Fruit fly (Drosophila melanogaster) whole organism: ENCODE measurements around the gene Ucp4B.

Experiments
- CG8478 ChIP-seq: fragments of >200 bp; optimal IDR thresholded peaks from 2 replicates; lab custom pipeline; 2018; ENCODE audit warnings: inconsistent platforms
- pan ChIP-seq: fragments of >200 bp; optimal IDR thresholded peaks from 2 replicates; lab custom pipeline; 2017
- psq ChIP-seq: fragments of >200 bp; optimal IDR thresholded peaks from 2 replicates; lab custom pipeline; 2017
- usp ChIP-seq: fragments of >200 bp; optimal IDR thresholded peaks from 2 replicates; lab custom pipeline; 2017; ENCODE audit warnings: missing biosample characterization, missing genetic modification characterization, mixed read lengths

DNA sequence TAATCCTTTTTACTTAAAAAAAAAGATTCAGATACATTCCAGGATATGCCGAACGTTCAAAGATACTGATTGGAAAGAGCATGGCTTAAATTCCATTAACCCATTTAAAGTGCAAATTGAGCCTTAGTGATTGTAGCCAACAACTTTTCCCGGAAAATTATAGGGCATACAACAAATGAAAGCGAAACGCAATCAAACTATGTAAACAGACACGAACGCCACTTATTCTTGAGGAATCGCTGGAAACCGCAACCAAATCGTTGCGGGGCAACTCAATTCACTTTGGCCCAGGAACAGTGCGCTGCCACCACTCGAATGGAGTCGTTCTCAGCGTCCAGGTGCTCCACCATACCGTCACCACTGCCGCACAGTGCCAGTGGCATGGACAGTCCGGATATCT, 50.9 kb downstream of the Ucp4B start, which contains the start of gene CG13996:
- TF ChIP-seq psq (lab: Kevin White, UChicago) (no peak), pan (lab: Kevin White, UChicago) (no peak), CG8478 (lab: Kevin White, UChicago) (no peak), usp (GFP tag; lab: Kevin White, UChicago) (no peak)
